Worm (Caenorhabditis elegans) whole organism, L1 larva: ENCODE results near the gene ZK1236.5.

Experiments
- ama-1 ChIP-seq: fragments of 150-350 bp; optimal IDR thresholded peaks from 2 replicates; lab custom pipeline; 2014
- egl-27 ChIP-seq, 2 experiments: fragments of 150-350 bp in 1 of 2; sonication (generic microtip); optimal IDR thresholded peaks; 3 replicates each; lab custom pipeline; 2017 to 2018; ENCODE audit warnings: missing biosample characterization in 2 of 2, missing genetic modification characterization in 2 of 2, missing genetic modification reagents in 2 of 2
- elt-3 ChIP-seq, 6 experiments: fragments of 150-350 bp in 1 of 6; sonication (generic microtip); optimal IDR thresholded peaks; 2 replicates each; lab custom pipeline; 2017 to 2018; ENCODE audit warnings: missing biosample characterization in 6 of 6, missing genetic modification characterization in 6 of 6, inconsistent platforms in 1 of 6
- lin-13 ChIP-seq: fragments of 150-350 bp; optimal IDR thresholded peaks from 2 replicates; lab custom pipeline; 2014; ENCODE audit warnings: missing biosample characterization, missing genetic modification reagents, missing genetic modification characterization
- nhr-11 ChIP-seq: fragments of 150-350 bp; optimal IDR thresholded peaks from 2 replicates; lab custom pipeline; 2014; ENCODE audit warnings: missing biosample characterization, missing genetic modification characterization
- nhr-76 ChIP-seq: sonication (generic microtip); optimal IDR thresholded peaks from 2 replicates; lab custom pipeline; 2017; ENCODE audit warnings: missing biosample characterization, missing genetic modification characterization
- rnt-1 ChIP-seq: sonication (generic microtip); optimal IDR thresholded peaks from 2 replicates; lab custom pipeline; 2016; ENCODE audit warnings: mild to moderate bottlenecking, missing genetic modification characterization, moderate library complexity, missing compliant biosample characterization
- unc-130 ChIP-seq: fragments of 150-350 bp; optimal IDR thresholded peaks from 2 replicates; lab custom pipeline; 2017; ENCODE audit warnings: missing biosample characterization, missing genetic modification characterization, inconsistent platforms
- unc-62 ChIP-seq: fragments of 150-350 bp; optimal IDR thresholded peaks from 2 replicates; lab custom pipeline; 2014; ENCODE audit warnings: missing biosample characterization, missing genetic modification reagents, missing genetic modification characterization

ce11 chrIII:8446534-8446933 lies 14.5 kb upstream of the ZK1236.5 start, which contains the start of gene hsp-110:
- TF ChIP-seq lin-13 (GFP tag; lab: Kevin White, UChicago), result no peak
- no peak for TF ChIP-seq rnt-1 (tag; lab: Kevin White, UChicago)
- TF ChIP-seq ama-1 (lab: Kevin White, UChicago), result no peak
- TF ChIP-seq egl-27 (tag; optimal IDR thresholded peaks at IDR 0.05; lab: Kevin White, UChicago), result no peak
- no peak for TF ChIP-seq nhr-11 (tag; lab: Kevin White, UChicago)
- no peak for TF ChIP-seq nhr-76
- TF ChIP-seq elt-3 (tag; optimal IDR thresholded peaks at IDR 0.05; lab: Kevin White, UChicago), result no peak
- no peak for TF ChIP-seq unc-130
- no peak for TF ChIP-seq unc-62
